Worm (Caenorhabditis elegans): ENCODE results near the gene T24H7.2.

The T24H7.2 gene

ce11 chrII:6230116-6230515 is 17.0 kb upstream of the T24H7.2 start:
- TF ChIP-seq ham-2 (GFP tag; optimal IDR thresholded peaks at IDR 0.05) (no peak), pha-4 (tag; optimal IDR thresholded peaks at IDR 0.05) (no peak), mep-1 (tag; optimal IDR thresholded peaks at IDR 0.05) (no peak), drap-1 (GFP tag; optimal IDR thresholded peaks at IDR 0.05) (no peak), lsy-2 (tag; optimal IDR thresholded peaks at IDR 0.05) (no peak), mab-5 (tag; optimal IDR thresholded peaks at IDR 0.05) (no peak), elt-3 (tag; optimal IDR thresholded peaks at IDR 0.05) (no peak), ceh-43 (GFP tag; optimal IDR thresholded peaks at IDR 0.05) (no peak), sptf-1 (tag; optimal IDR thresholded peaks at IDR 0.05) (no peak), ces-1 (GFP tag; optimal IDR thresholded peaks at IDR 0.05) (no peak), lin-32 (GFP tag; optimal IDR thresholded peaks at IDR 0.05) (no peak), flh-1 (GFP tag; optimal IDR thresholded peaks at IDR 0.05) (no peak), hlh-1 (tag; optimal IDR thresholded peaks at IDR 0.05) (no peak), M03D4.4 (tag; optimal IDR thresholded peaks at IDR 0.05) (no peak)

ce11 chrII:6235432-6236092 is 11.5 kb upstream of the T24H7.2 start, which contains the start of gene T24H7.9:
TSS of gene T24H7.9 (minus strand) at chrII:6235505.
- no peak for TF ChIP-seq sem-2 (GFP tag; optimal IDR thresholded peaks at IDR 0.05)
- TF ChIP-seq hlh-1 (tag; optimal IDR thresholded peaks at IDR 0.05): no peak
- no peak for TF ChIP-seq mls-2 (tag; optimal IDR thresholded peaks at IDR 0.05)
- no peak for TF ChIP-seq nhr-237 (tag; optimal IDR thresholded peaks at IDR 0.05)
- TF ChIP-seq blmp-1 (tag; optimal IDR thresholded peaks at IDR 0.05): no peak
- TF ChIP-seq nhr-12 (tag; optimal IDR thresholded peaks at IDR 0.05): no peak
- no peak for TF ChIP-seq M03D4.4 (tag; optimal IDR thresholded peaks at IDR 0.05)
- TF ChIP-seq lsy-2 (tag; optimal IDR thresholded peaks at IDR 0.05): no peak
- TF ChIP-seq elt-1 (tag; optimal IDR thresholded peaks at IDR 0.05; ENCODE audit: borderline replicate concordance, insufficient read depth): no peak
- TF ChIP-seq drap-1 (GFP tag; optimal IDR thresholded peaks at IDR 0.05): no peak
- no peak for TF ChIP-seq ham-2 (GFP tag; optimal IDR thresholded peaks at IDR 0.05)
- no peak for TF ChIP-seq snpc-4 (tag; optimal IDR thresholded peaks at IDR 0.05)
- TF ChIP-seq unc-62 (GFP tag; optimal IDR thresholded peaks at IDR 0.05): no peak
- TF ChIP-seq ceh-83 (GFP tag; optimal IDR thresholded peaks at IDR 0.05): no peak
- TF ChIP-seq zip-8 (tag; optimal IDR thresholded peaks at IDR 0.05): no peak

ce11 chrII:6236093-6236945 is 10.8 kb upstream of the T24H7.2 start:
- TF ChIP-seq lin-13 (tag; optimal IDR thresholded peaks at IDR 0.05) (no peak), flh-1 (GFP tag; optimal IDR thresholded peaks at IDR 0.05) (no peak), hlh-1 (tag; optimal IDR thresholded peaks at IDR 0.05) (peak; percentile 4), unc-120 (tag; optimal IDR thresholded peaks at IDR 0.05; ENCODE audit: poor library complexity, severe bottlenecking) (peak; percentile 24), bed-3 (GFP tag; optimal IDR thresholded peaks at IDR 0.05) (no peak), sptf-1 (tag; optimal IDR thresholded peaks at IDR 0.05) (no peak), mab-5 (tag; optimal IDR thresholded peaks at IDR 0.05) (no peak)

ce11 chrII:6241758-6242157 is 5.4 kb upstream of the T24H7.2 start, which contains the start of gene T24H7.8:
TSS of gene T24H7.8 (plus strand) at chrII:6242058.
- TF ChIP-seq elt-1 (tag; optimal IDR thresholded peaks at IDR 0.05; ENCODE audit: borderline replicate concordance, insufficient read depth) (no peak), drap-1 (GFP tag; optimal IDR thresholded peaks at IDR 0.05) (no peak), mls-2 (tag; optimal IDR thresholded peaks at IDR 0.05) (no peak), pha-4 (tag; optimal IDR thresholded peaks at IDR 0.05) (no peak)

- TF ChIP-seq cnd-1 (tag; optimal IDR thresholded peaks at IDR 0.05) (no peak), nhr-237 (tag; optimal IDR thresholded peaks at IDR 0.05) (no peak), ztf-11 (tag; optimal IDR thresholded peaks at IDR 0.05) (no peak), sptf-1 (tag; optimal IDR thresholded peaks at IDR 0.05) (no peak), unc-62 (GFP tag; optimal IDR thresholded peaks at IDR 0.05) (no peak), drap-1 (GFP tag; optimal IDR thresholded peaks at IDR 0.05) (no peak), zip-8 (tag; optimal IDR thresholded peaks at IDR 0.05) (no peak), ceh-83 (GFP tag; optimal IDR thresholded peaks at IDR 0.05) (no peak), nhr-12 (tag; optimal IDR thresholded peaks at IDR 0.05) (no peak), hlh-1 (tag; optimal IDR thresholded peaks at IDR 0.05) (no peak), pha-4 (tag; optimal IDR thresholded peaks at IDR 0.05) (no peak), ceh-39 (tag; optimal IDR thresholded peaks at IDR 0.05) (no peak), flh-1 (GFP tag; optimal IDR thresholded peaks at IDR 0.05) (no peak), lin-32 (GFP tag; optimal IDR thresholded peaks at IDR 0.05) (no peak)
Observed at ce11 chrII:6244171-6244570, 2.9 kb upstream of the T24H7.2 start, which contains the start of gene tat-4. TSS of gene tat-4 (minus strand) at chrII:6244287.
